Fruit fly (Drosophila melanogaster) whole organism, larva: Measurements from ENCODE around the gene Pomp.

Experiments used
- noc ChIP-seq: fragments of 200-800 bp; sonication (Bioruptor generic); optimal IDR thresholded peaks from 3 replicates; lab custom pipeline; 2019; ENCODE audit warnings: missing biosample characterization, mild to moderate bottlenecking, missing genetic modification characterization, moderate library complexity

Gene Pomp

dm6 chr2L:20821249-20822024 is 34.0 kb downstream of the Pomp start:
- TF ChIP-seq noc, result no peak

- TF ChIP-seq noc, result no peak
Observed at dm6 chr2L:20822025-20822371, 34.5 kb downstream of the Pomp start.

- peak; percentile 35 for TF ChIP-seq noc
Observed at dm6 chr2L:20822489-20823195, 35.2 kb downstream of the Pomp start, which contains the start of gene CG9331. Gene CG9331 (plus strand): TSS chr2L:20822828.

dm6 chr2L:20823196-20824105 is 36.0 kb downstream of the Pomp start:
- TF ChIP-seq noc, result peak; percentile 15

- TF ChIP-seq noc, result no peak
Observed at dm6 chr2L:20824136-20824789, 36.8 kb downstream of the Pomp start.

dm6 chr2L:20825265-20825664 is 37.8 kb downstream of the Pomp start:
- peak; percentile 16 for TF ChIP-seq noc

dm6 chr2L:20826226-20826625 is 38.8 kb downstream of the Pomp start:
- no peak for TF ChIP-seq noc

dm6 chr2L:20827045-20827444 is 39.6 kb downstream of the Pomp start:
- TF ChIP-seq noc, result no peak

- TF ChIP-seq noc, result no peak
Observed at dm6 chr2L:20828701-20829100, 41.2 kb downstream of the Pomp start.

dm6 chr2L:20829309-20829708 is 41.9 kb downstream of the Pomp start, which contains the start of gene CG31673:
Gene CG31673 (plus strand): TSS chr2L:20829609.
- TF ChIP-seq noc, result no peak

dm6 chr2L:20829755-20830396 is 42.4 kb downstream of the Pomp start:
- TF ChIP-seq noc, result peak; percentile 68

- peak; percentile 48 for TF ChIP-seq noc
Observed at dm6 chr2L:20831060-20831459, 43.6 kb downstream of the Pomp start, which contains the start of gene CG31674. Gene CG31674 (plus strand): TSS chr2L:20831262.

dm6 chr2L:20835501-20835900 is 48.0 kb downstream of the Pomp start, which contains the start of gene Oseg5:
Gene Oseg5 (minus strand): TSS chr2L:20835840.
- no peak for TF ChIP-seq noc

dm6 chr2L:20837885-20838284 is 50.4 kb downstream of the Pomp start, which contains the start of gene Spn38F:
Gene Spn38F (minus strand): TSS chr2L:20837985.
- TF ChIP-seq noc, result no peak
